Worm (Caenorhabditis elegans): Measurements from ENCODE around the gene tram-1.

Gene tram-1

DNA sequence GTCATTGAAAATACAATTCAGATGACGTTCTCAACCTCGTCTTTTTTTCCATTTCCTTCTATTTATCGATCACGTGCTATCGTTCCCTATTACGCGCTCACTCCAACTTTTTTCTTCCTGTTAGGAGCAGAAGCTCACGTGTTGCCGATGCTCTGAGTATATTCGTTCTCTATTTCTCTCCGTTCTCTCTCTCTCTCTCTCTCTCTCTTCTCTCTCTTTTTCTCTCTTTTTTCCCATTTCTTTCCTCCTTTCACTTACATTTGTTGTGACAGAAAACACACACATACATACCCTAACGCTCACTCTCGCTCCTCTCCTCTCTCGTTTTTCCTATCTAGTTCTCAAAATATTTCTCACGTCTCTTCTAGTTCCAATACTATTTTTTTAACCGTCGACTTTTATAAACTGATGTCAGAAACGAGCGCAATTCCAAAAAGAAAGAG is 31.3 kb upstream of the tram-1 start (continued):
- TF ChIP-seq ceh-48 (tag; optimal IDR thresholded peaks at IDR 0.05) (no peak), ztf-16 (tag; optimal IDR thresholded peaks at IDR 0.05) (no peak), hlh-15 (tag; optimal IDR thresholded peaks at IDR 0.05) (no peak), elt-4 (tag; optimal IDR thresholded peaks at IDR 0.05) (no peak), K09A11.1 (tag; optimal IDR thresholded peaks at IDR 0.05; ENCODE audit: insufficient read depth) (no peak), pqm-1 (tag; optimal IDR thresholded peaks at IDR 0.05) (peak; percentile 25), tbx-2 (tag; optimal IDR thresholded peaks at IDR 0.05) (peak; percentile 46), odd-2 (tag; optimal IDR thresholded peaks at IDR 0.05) (no peak), tbx-7 (tag; optimal IDR thresholded peaks at IDR 0.05) (no peak), rnt-1 (tag; optimal IDR thresholded peaks at IDR 0.05) (no peak), hlh-30 (tag; optimal IDR thresholded peaks at IDR 0.05; ENCODE audit: insufficient read depth) (peak; percentile 87), ceh-6 (GFP tag; optimal IDR thresholded peaks at IDR 0.05) (no peak), Y22D7AL.16 (tag; optimal IDR thresholded peaks at IDR 0.05) (no peak), sdc-2 (tag; optimal IDR thresholded peaks at IDR 0.05) (no peak), ama-1 (optimal IDR thresholded peaks at IDR 0.05) (no peak), unc-86 (tag; optimal IDR thresholded peaks at IDR 0.05) (no peak), sox-2 (GFP tag; IDR thresholded peaks at IDR 0.05) (no peak), eyg-1 (tag; optimal IDR thresholded peaks at IDR 0.05) (peak; percentile 17), zip-5 (tag; optimal IDR thresholded peaks at IDR 0.05) (no peak), fkh-6 (tag; optimal IDR thresholded peaks at IDR 0.05) (no peak), pag-3 (tag; optimal IDR thresholded peaks at IDR 0.05; ENCODE audit: borderline replicate concordance) (peak; percentile 5), fax-1 (tag; optimal IDR thresholded peaks at IDR 0.05) (no peak), ceh-19 (GFP tag; optimal IDR thresholded peaks at IDR 0.05) (no peak), pros-1 (tag; optimal IDR thresholded peaks at IDR 0.05) (peak; percentile 56), unc-42 (tag; optimal IDR thresholded peaks at IDR 0.05) (peak; percentile 77), ceh-2 (tag; optimal IDR thresholded peaks at IDR 0.05) (no peak), T23F11.4 (GFP tag; optimal IDR thresholded peaks at IDR 0.05) (no peak), sox-4 (tag; optimal IDR thresholded peaks at IDR 0.05) (no peak), hlh-13 (GFP tag; optimal IDR thresholded peaks at IDR 0.05) (no peak), K02D7.2 (tag; optimal IDR thresholded peaks at IDR 0.05) (no peak), ets-4 (tag; optimal IDR thresholded peaks at IDR 0.05) (peak; percentile 20), ceh-45 (GFP tag; IDR thresholded peaks at IDR 0.05) (no peak), dmd-4 (tag; optimal IDR thresholded peaks at IDR 0.05; ENCODE audit: borderline replicate concordance) (no peak), lim-6 (tag; optimal IDR thresholded peaks at IDR 0.05) (no peak), madf-2 (tag; optimal IDR thresholded peaks at IDR 0.05) (no peak), pax-1 (tag; optimal IDR thresholded peaks at IDR 0.05) (no peak), syd-9 (tag; optimal IDR thresholded peaks at IDR 0.05) (no peak), nfya-1 (tag; optimal IDR thresholded peaks at IDR 0.05) (peak; percentile 64), unc-55 (GFP tag; optimal IDR thresholded peaks at IDR 0.05) (peak; percentile 77), ceh-18 (tag; optimal IDR thresholded peaks at IDR 0.05) (peak; percentile 87), lin-11 (tag; optimal IDR thresholded peaks at IDR 0.05) (no peak), elt-2 (tag; optimal IDR thresholded peaks at IDR 0.05) (no peak), hlh-6 (tag; optimal IDR thresholded peaks at IDR 0.05) (no peak), unc-3 (GFP tag; conservative IDR thresholded peaks at IDR 0.05) (no peak), unc-3 (tag; optimal IDR thresholded peaks at IDR 0.05) (no peak), gmeb-2 (tag; optimal IDR thresholded peaks at IDR 0.05) (no peak), ceh-30 (tag; optimal IDR thresholded peaks at IDR 0.05) (no peak)

Measured in whole organism, late embryonic.